Worm (Caenorhabditis elegans): ENCODE measurements around the gene cutc-1.

cutc-1 gene

ce11 chrIII:8425076-8425475 lies 21.7 kb upstream of the cutc-1 start (continued):
- TF ChIP-seq ZK185.1 (tag; optimal IDR thresholded peaks at IDR 0.05; ENCODE audit: poor library complexity, severe bottlenecking) (peak; percentile 62), pbrm-1 (GFP tag; IDR thresholded peaks at IDR 0.05) (0 out of 2 replicates have a peak, but pooled peaks have one; percentile 16), hmg-20 (GFP tag; IDR thresholded peaks at IDR 0.05) (no peak), madf-6 (GFP tag; IDR thresholded peaks at IDR 0.05) (no peak), ekl-4 (GFP tag; IDR thresholded peaks at IDR 0.05) (peak; percentile 58; the same call in 1 of the 2 replicates), sea-2 (GFP tag; IDR thresholded peaks at IDR 0.05) (no peak), T26A5.8 (tag; optimal IDR thresholded peaks at IDR 0.05) (no peak), aptf-2 (GFP tag; conservative IDR thresholded peaks at IDR 0.05) (no peak), K11D2.4 (GFP tag; IDR thresholded peaks at IDR 0.05) (no peak), dpl-1 (GFP tag; optimal IDR thresholded peaks at IDR 0.05) (no peak), zfh-2 (GFP tag; conservative IDR thresholded peaks at IDR 0.05) (peak; percentile 94), nhr-179 (tag; optimal IDR thresholded peaks at IDR 0.05) (no peak), lin-54 (GFP tag; optimal IDR thresholded peaks at IDR 0.05) (peak; percentile 43), ceh-27 (GFP tag; optimal IDR thresholded peaks at IDR 0.05) (peak; percentile 49), snpc-4 (GFP tag; optimal IDR thresholded peaks at IDR 0.05) (no peak), snpc-4 (tag; optimal IDR thresholded peaks at IDR 0.05) (peak; percentile 22 to 64 (median 59)), gei-17 (GFP tag; optimal IDR thresholded peaks at IDR 0.05) (no peak), let-526 (GFP tag; IDR thresholded peaks at IDR 0.05) (0 out of 2 replicates have a peak, but pooled peaks have one; percentile 40), die-1 (tag; optimal IDR thresholded peaks at IDR 0.05) (peak; percentile 25), unc-62 (GFP tag; optimal IDR thresholded peaks at IDR 0.05) (peak; percentile 61), zim-3 (tag; optimal IDR thresholded peaks at IDR 0.05) (no peak), rcor-1 (GFP tag; IDR thresholded peaks at IDR 0.05) (peak; percentile 63), mel-28 (tag; optimal IDR thresholded peaks at IDR 0.05; ENCODE audit: borderline replicate concordance) (no peak), F23B12.7 (tag; optimal IDR thresholded peaks at IDR 0.05; ENCODE audit: insufficient read depth) (no peak), akir-1 (GFP tag; optimal IDR thresholded peaks at IDR 0.05) (no peak), attf-3 (GFP tag; conservative IDR thresholded peaks at IDR 0.05) (peak; percentile 47; the same call in 1 of the 2 replicates), ztf-3 (GFP tag; optimal IDR thresholded peaks at IDR 0.05) (no peak), snpc-1.1 (tag; optimal IDR thresholded peaks at IDR 0.05; ENCODE audit: insufficient read depth) (peak; percentile 27), attf-5 (GFP tag; optimal IDR thresholded peaks at IDR 0.05) (peak; percentile 84), ztf-26 (tag; optimal IDR thresholded peaks at IDR 0.05) (peak; percentile 54), F52B5.7 (tag; optimal IDR thresholded peaks at IDR 0.05) (no peak), ceh-79 (tag; optimal IDR thresholded peaks at IDR 0.05) (no peak), chd-7 (tag; optimal IDR thresholded peaks at IDR 0.05) (peak; percentile 20), F39B2.1 (GFP tag; IDR thresholded peaks at IDR 0.05) (0 out of 2 replicates have a peak, but pooled peaks have one; percentile 50), mcd-1 (GFP tag; IDR thresholded peaks at IDR 0.05) (peak; percentile 59), egrh-3 (GFP tag; IDR thresholded peaks at IDR 0.05) (peak; percentile 41), Y56A3A.18 (GFP tag; IDR thresholded peaks at IDR 0.05) (peak; percentile 65; the same call in 1 of the 2 replicates), ztf-6 (GFP tag; IDR thresholded peaks at IDR 0.05) (no peak), F49E8.2 (tag; optimal IDR thresholded peaks at IDR 0.05; ENCODE audit: insufficient read depth) (no peak), nhr-80 (tag; optimal IDR thresholded peaks at IDR 0.05) (peak; percentile 96), cebp-1 (GFP tag; IDR thresholded peaks at IDR 0.05) (peak; percentile 67; the same call in 1 of the 2 replicates), cebp-1 (tag; optimal IDR thresholded peaks at IDR 0.05) (peak; percentile 83), ets-4 (GFP tag; optimal IDR thresholded peaks at IDR 0.05) (peak; percentile 68), lir-1 (GFP tag; conservative IDR thresholded peaks at IDR 0.05) (0 out of 2 replicates have a peak, but pooled peaks have one; percentile 9), lin-35 (GFP tag; optimal IDR thresholded peaks at IDR 0.05) (peak in 1 of 3 experiments; percentile 27), madf-8 (GFP tag; conservative IDR thresholded peaks at IDR 0.05) (no peak), lsl-1 (GFP tag; optimal IDR thresholded peaks at IDR 0.05) (no peak), snpc-3.4 (tag; optimal IDR thresholded peaks at IDR 0.05) (no peak)

Data from whole organism, young adult.